Fruit fly (Drosophila melanogaster): Measurements from ENCODE around the gene CG9500.

CG9500 gene

DNA sequence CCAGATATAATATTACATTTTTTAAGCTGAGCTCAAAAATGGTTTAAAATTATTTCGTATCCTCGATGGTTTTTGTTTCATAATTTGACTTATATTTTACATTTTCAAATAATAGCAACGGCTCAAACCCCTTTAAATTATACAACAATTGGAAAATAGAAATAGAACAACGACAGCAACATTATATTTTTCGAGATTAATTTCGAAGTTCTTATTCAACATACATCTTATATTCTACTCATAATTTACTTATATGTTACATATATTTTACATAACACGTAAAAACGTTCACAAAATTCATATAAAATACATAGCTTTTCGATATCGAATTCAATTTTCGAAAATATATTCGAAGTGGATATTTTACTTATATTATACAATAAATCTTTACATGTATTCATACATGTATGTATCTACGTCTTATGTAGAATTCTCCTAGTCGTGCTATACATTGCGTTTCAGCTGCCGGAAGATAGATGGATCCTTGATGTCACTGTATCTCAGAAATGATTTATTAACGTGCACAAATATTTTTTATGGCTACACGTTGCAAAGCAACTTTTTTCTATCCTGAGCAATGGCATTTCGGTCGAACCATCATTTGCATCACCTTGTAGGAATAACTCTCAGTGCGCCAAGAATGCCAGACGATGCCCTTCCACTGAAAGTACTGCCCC lies 1.3 kb downstream of the CG9500 start (continued):
- TF ChIP-seq sc (optimal IDR thresholded peaks at IDR 0.05), result no peak
- TF ChIP-seq sc (GFP tag; optimal IDR thresholded peaks at IDR 0.05), result peak; percentile 5
- peak; percentile 74 for TF ChIP-seq NfI (GFP tag; optimal IDR thresholded peaks at IDR 0.05)
- TF ChIP-seq wek (GFP tag; optimal IDR thresholded peaks at IDR 0.05), result peak; percentile 6
- peak; percentile 89 for TF ChIP-seq Med (GFP tag)
- peak; percentile 20 for TF ChIP-seq CG33213 (GFP tag; optimal IDR thresholded peaks at IDR 0.05)
- peak; percentile 34 for TF ChIP-seq sug (tag; optimal IDR thresholded peaks at IDR 0.05)
- no peak for TF ChIP-seq E2f1 (GFP tag; IDR thresholded peaks at IDR 0.05)
- TF ChIP-seq CG3407 (GFP tag; optimal IDR thresholded peaks at IDR 0.05), result peak; percentile 7
- TF ChIP-seq zfh1 (GFP tag; IDR thresholded peaks at IDR 0.05), result peak; percentile 69; the same call in 2 of the 3 replicates
- TF ChIP-seq CG17829 (tag; optimal IDR thresholded peaks at IDR 0.05), result peak; percentile 59
- TF ChIP-seq Blimp-1 (GFP tag; optimal IDR thresholded peaks at IDR 0.05), result peak; percentile 56
- TF ChIP-seq ap (GFP tag; IDR thresholded peaks at IDR 0.05), result peak; percentile 23; the same call in 1 of the 2 replicates
- peak; percentile 67 for TF ChIP-seq Rfx (GFP tag; IDR thresholded peaks at IDR 0.05)
- peak; percentile 53 for TF ChIP-seq Sox102F (GFP tag; optimal IDR thresholded peaks at IDR 0.05)
- TF ChIP-seq otp (GFP tag; IDR thresholded peaks at IDR 0.05), result 0 out of 3 replicates have a peak, but pooled peaks have one; percentile 26
- no peak for TF ChIP-seq disco-r (GFP tag; optimal IDR thresholded peaks at IDR 0.05)
- peak in 1 of 2 experiments; percentile 28 for TF ChIP-seq Pdp1 (GFP tag; optimal IDR thresholded peaks at IDR 0.05)
- TF ChIP-seq Mrtf (GFP tag; IDR thresholded peaks at IDR 0.05), result peak; percentile 22; the same call in 1 of the 3 replicates
- peak; percentile 58 for TF ChIP-seq CG10267 (tag; optimal IDR thresholded peaks at IDR 0.05)
- peak; percentile 52 for TF ChIP-seq CG1233 (GFP tag; optimal IDR thresholded peaks at IDR 0.05)
- TF ChIP-seq pnt (GFP tag; optimal IDR thresholded peaks at IDR 0.05), result no peak
- TF ChIP-seq H15 (GFP tag; IDR thresholded peaks at IDR 0.05), result 0 out of 3 replicates have a peak, but pooled peaks have one; percentile 42
- TF ChIP-seq HLH4C (GFP tag; IDR thresholded peaks at IDR 0.05; ENCODE audit: partially characterized antibody), result no peak
- TF ChIP-seq ken (GFP tag; IDR thresholded peaks at IDR 0.05), result 0 out of 3 replicates have a peak, but pooled peaks have one; percentile 8
- no peak for TF ChIP-seq Atf6 (GFP tag; IDR thresholded peaks at IDR 0.05)
- TF ChIP-seq Asciz (GFP tag; optimal IDR thresholded peaks at IDR 0.05), result peak; percentile 44
- TF ChIP-seq Atf-2 (GFP tag; optimal IDR thresholded peaks at IDR 0.05), result no peak
- peak; percentile 51 for TF ChIP-seq mirr (GFP tag; optimal IDR thresholded peaks at IDR 0.05)
- 0 out of 3 replicates have a peak, but pooled peaks have one; percentile 20 for TF ChIP-seq CG11695 (GFP tag; IDR thresholded peaks at IDR 0.05)
- TF ChIP-seq schlank (tag; optimal IDR thresholded peaks at IDR 0.05), result no peak
- TF ChIP-seq CG17328 (GFP tag; IDR thresholded peaks at IDR 0.05), result peak; percentile 55
- TF ChIP-seq CG31224 (GFP tag; IDR thresholded peaks at IDR 0.05), result no peak
- TF ChIP-seq lbe (GFP tag; optimal IDR thresholded peaks at IDR 0.05), result no peak
- TF ChIP-seq hkb (optimal IDR thresholded peaks at IDR 0.05), result no peak
- TF ChIP-seq hkb (GFP tag; IDR thresholded peaks at IDR 0.05), result peak; percentile 38; the same call in 1 of the 2 replicates
- TF ChIP-seq HmgD (GFP tag; optimal IDR thresholded peaks at IDR 0.05), result no peak
- peak; percentile 30; the same call in 1 of the 3 replicates for TF ChIP-seq CG34422 (GFP tag; IDR thresholded peaks at IDR 0.05)
- peak; percentile 77 for TF ChIP-seq CG7987 (GFP tag; optimal IDR thresholded peaks at IDR 0.05)
- peak; percentile 34 for TF ChIP-seq ind (GFP tag; optimal IDR thresholded peaks at IDR 0.05)
- peak; percentile 62 for TF ChIP-seq CG14710 (tag; optimal IDR thresholded peaks at IDR 0.05)
- TF ChIP-seq CG7271 (tag; optimal IDR thresholded peaks at IDR 0.05), result peak; percentile 42
- no peak for TF ChIP-seq CG15479 (GFP tag; optimal IDR thresholded peaks at IDR 0.05)
- peak; percentile 73 for TF ChIP-seq CG3995 (GFP tag; optimal IDR thresholded peaks at IDR 0.05)
- TF ChIP-seq CG13424 (tag; optimal IDR thresholded peaks at IDR 0.05), result peak; percentile 17
- TF ChIP-seq CTCF (GFP tag; optimal IDR thresholded peaks at IDR 0.05), result peak; percentile 94
- 0 out of 3 replicates have a peak, but pooled peaks have one; percentile 57 for TF ChIP-seq CG11456 (GFP tag; IDR thresholded peaks at IDR 0.05)
- TF ChIP-seq CG11504 (tag; optimal IDR thresholded peaks at IDR 0.05), result peak; percentile 72
- TF ChIP-seq repo (GFP tag; optimal IDR thresholded peaks at IDR 0.05), result no peak
- no peak for TF ChIP-seq so (GFP tag; IDR thresholded peaks at IDR 0.05)

Measured in whole organism, embryonic.